Fruit fly (Drosophila melanogaster) whole organism, embryonic: ENCODE results near the gene CG9150.
A peak's percentile ranks its signal among the peaks of the same experiment; 100 is the strongest.

Experiments
- Adf1 ChIP-seq: fragments of 200-800 bp; sonication (Bioruptor generic); IDR thresholded peaks from 2 replicates; pipeline ENCODE4 v1.3.6; 2022; ENCODE audit warnings: missing biosample characterization, missing genetic modification characterization
- Atf6 ChIP-seq: fragments of 200-800 bp; sonication (Bioruptor generic); IDR thresholded peaks from 2 replicates; pipeline ENCODE4 v1.3.6; 2022; ENCODE audit warnings: missing biosample characterization, missing genetic modification characterization
- CG11247 ChIP-seq: fragments of 200-800 bp; sonication (Bioruptor generic); IDR thresholded peaks from 2 replicates; pipeline ENCODE4 v1.3.6; 2022; ENCODE audit warnings: missing biosample characterization, missing genetic modification characterization
- CG13296 ChIP-seq: fragments of 200-800 bp; sonication (Bioruptor generic); optimal IDR thresholded peaks from 3 replicates; lab custom pipeline; 2018; ENCODE audit warnings: missing biosample characterization, mild to moderate bottlenecking, missing genetic modification characterization
- CG13894 ChIP-seq: fragments of 200-800 bp; sonication (Bioruptor generic); optimal IDR thresholded peaks from 3 replicates; lab custom pipeline; 2018; ENCODE audit warnings: missing biosample characterization, mild to moderate bottlenecking, missing genetic modification characterization, moderate library complexity
- CG15073 ChIP-seq: fragments of 200-800 bp; sonication (Bioruptor generic); optimal IDR thresholded peaks from 2 replicates; lab custom pipeline; 2016; ENCODE audit warnings: missing biosample characterization, missing genetic modification characterization
- CG1603 ChIP-seq: fragments of 200-800 bp; sonication (Bioruptor generic); optimal IDR thresholded peaks from 2 replicates; lab custom pipeline; 2019; ENCODE audit warnings: missing biosample characterization, mild to moderate bottlenecking, missing genetic modification characterization, moderate library complexity
- CG17568 ChIP-seq: fragments of 200-800 bp; sonication (Bioruptor generic); optimal IDR thresholded peaks from 2 replicates; lab custom pipeline; 2018; ENCODE audit warnings: missing biosample characterization, mild to moderate bottlenecking, missing genetic modification characterization, moderate library complexity
- CG32767 ChIP-seq: fragments of 200-800 bp; sonication (Bioruptor generic); IDR thresholded peaks from 2 replicates; pipeline ENCODE4 v1.3.6; 2022; ENCODE audit warnings: missing biosample characterization, missing genetic modification characterization
- CG32772 ChIP-seq: fragments of 200-800 bp; sonication (Bioruptor generic); IDR thresholded peaks from 2 replicates; pipeline ENCODE4 v1.3.6; 2022; ENCODE audit warnings: missing biosample characterization, missing genetic modification characterization
- CG42726 ChIP-seq: fragments of 200-800 bp; sonication (Bioruptor generic); IDR thresholded peaks from 2 replicates; pipeline ENCODE4 v1.3.6; 2022; ENCODE audit warnings: missing biosample characterization, missing genetic modification characterization; ENCODE audit not compliant: partially characterized antibody
- CG5180 ChIP-seq: fragments of 200-800 bp; sonication (Bioruptor generic); optimal IDR thresholded peaks from 3 replicates; lab custom pipeline; 2017; ENCODE audit warnings: missing biosample characterization, missing genetic modification characterization, mild to moderate bottlenecking, moderate library complexity, missing genetic modification reagents
- CG6765 ChIP-seq: fragments of 200-800 bp; sonication (Bioruptor generic); optimal IDR thresholded peaks from 3 replicates; lab custom pipeline; 2017; ENCODE audit warnings: missing biosample characterization, mild to moderate bottlenecking, missing genetic modification characterization
- CTCF ChIP-seq: fragments of 200-800 bp; sonication (Bioruptor generic); optimal IDR thresholded peaks from 2 replicates; lab custom pipeline; 2017; ENCODE audit warnings: missing biosample characterization, mild to moderate bottlenecking, missing genetic modification characterization, moderate library complexity
- Camta ChIP-seq: fragments of 200-800 bp; sonication (Bioruptor generic); optimal IDR thresholded peaks from 2 replicates; lab custom pipeline; 2016; ENCODE audit warnings: missing biosample characterization, missing genetic modification characterization
- Deaf1 ChIP-seq: fragments of 200-800 bp; optimal IDR thresholded peaks from 3 replicates; lab custom pipeline; 2019; ENCODE audit warnings: missing biosample characterization, mild to moderate bottlenecking, missing genetic modification characterization, moderate library complexity
- Dip2 ChIP-seq: fragments of 200-800 bp; sonication (Bioruptor generic); IDR thresholded peaks from 2 replicates; pipeline ENCODE4 v1.3.6; 2022; ENCODE audit warnings: missing biosample characterization, missing genetic modification characterization
- Ets97D ChIP-seq: fragments of 200-800 bp; sonication (Bioruptor generic); optimal IDR thresholded peaks from 3 replicates; lab custom pipeline; 2016; ENCODE audit warnings: missing biosample characterization, missing genetic modification characterization
- HLHmδ ChIP-seq: fragments of 200-800 bp; sonication (Bioruptor generic); optimal IDR thresholded peaks from 2 replicates; lab custom pipeline; 2018; ENCODE audit warnings: missing biosample characterization, mild to moderate bottlenecking, missing genetic modification characterization, moderate library complexity
- MBD-R2 ChIP-seq: fragments of 200-800 bp; sonication (Bioruptor generic); IDR thresholded peaks from 2 replicates; pipeline ENCODE4 v1.3.6; 2022; ENCODE audit warnings: missing biosample characterization, missing genetic modification characterization
- Max ChIP-seq: fragments of 200-800 bp; sonication (Bioruptor generic); optimal IDR thresholded peaks from 2 replicates; lab custom pipeline; 2016; ENCODE audit warnings: missing biosample characterization, mild to moderate bottlenecking, missing genetic modification characterization
- Opbp ChIP-seq: fragments of 200-800 bp; sonication (Bioruptor generic); IDR thresholded peaks from 3 replicates; pipeline ENCODE4 v1.3.6; 2022; ENCODE audit warnings: missing biosample characterization, missing genetic modification characterization; ENCODE audit not compliant: partially characterized antibody
- bbx ChIP-seq: fragments of 200-800 bp; sonication (Bioruptor generic); IDR thresholded peaks from 2 replicates; pipeline ENCODE4 v1.3.6; 2022; ENCODE audit warnings: missing biosample characterization, missing genetic modification characterization; ENCODE audit not compliant: partially characterized antibody
- caup ChIP-seq: fragments of 200-800 bp; sonication (Bioruptor generic); optimal IDR thresholded peaks from 3 replicates; lab custom pipeline; 2017; ENCODE audit warnings: missing biosample characterization, mild to moderate bottlenecking, missing genetic modification characterization, moderate library complexity; ENCODE audit not compliant: severe bottlenecking
- ci ChIP-seq: fragments of 200-800 bp; sonication (Bioruptor generic); IDR thresholded peaks from 3 replicates; pipeline ENCODE4 v1.3.6; 2022; ENCODE audit warnings: missing biosample characterization, missing genetic modification characterization
- crol ChIP-seq: fragments of 200-800 bp; sonication (Bioruptor generic); IDR thresholded peaks from 2 replicates; pipeline ENCODE4 v1.3.6; 2022; ENCODE audit warnings: missing biosample characterization, missing genetic modification characterization
- dpn ChIP-seq, 2 experiments: fragments of 200-800 bp; sonication (Bioruptor generic); optimal IDR thresholded peaks; 3 replicates each; lab custom pipeline; 2016; ENCODE audit warnings: missing biosample characterization in 2 of 2, missing genetic modification characterization in 2 of 2
- ems ChIP-seq: fragments of 200-800 bp; sonication (Bioruptor generic); optimal IDR thresholded peaks from 3 replicates; lab custom pipeline; 2016; ENCODE audit warnings: missing biosample characterization, missing genetic modification characterization
- ewg ChIP-seq: fragments of 200-800 bp; sonication (Bioruptor generic); optimal IDR thresholded peaks from 3 replicates; lab custom pipeline; 2017; ENCODE audit warnings: mild to moderate bottlenecking, missing biosample characterization, missing genetic modification reagents, missing genetic modification characterization
- gce ChIP-seq: fragments of 200-800 bp; sonication (Bioruptor generic); IDR thresholded peaks from 3 replicates; pipeline ENCODE4 v1.3.6; 2022; ENCODE audit warnings: missing biosample characterization, missing genetic modification characterization
- gcm ChIP-seq: fragments of 200-800 bp; sonication (Bioruptor generic); optimal IDR thresholded peaks from 2 replicates; lab custom pipeline; 2019; ENCODE audit warnings: missing biosample characterization, mild to moderate bottlenecking, missing genetic modification characterization, moderate library complexity
- gcm2 ChIP-seq: fragments of 200-800 bp; sonication (Bioruptor generic); optimal IDR thresholded peaks from 2 replicates; lab custom pipeline; 2016; ENCODE audit warnings: missing biosample characterization, missing genetic modification characterization
- gt ChIP-seq: fragments of 200-800 bp; sonication (Bioruptor generic); IDR thresholded peaks from 2 replicates; pipeline ENCODE4 v1.3.6; 2022; ENCODE audit warnings: missing biosample characterization, missing genetic modification characterization
- her ChIP-seq: fragments of 200-800 bp; sonication (Bioruptor generic); optimal IDR thresholded peaks from 2 replicates; lab custom pipeline; 2016; ENCODE audit warnings: missing biosample characterization, missing genetic modification characterization
- insv ChIP-seq, 2 experiments: fragments of 200-800 bp; sonication (Bioruptor generic); optimal IDR thresholded peaks; 3 replicates each; lab custom pipeline; 2016 to 2018; ENCODE audit warnings: missing biosample characterization in 2 of 2, missing genetic modification characterization in 2 of 2
- kni ChIP-seq: fragments of 200-800 bp; sonication (Bioruptor generic); optimal IDR thresholded peaks from 3 replicates; lab custom pipeline; 2017; ENCODE audit warnings: mild to moderate bottlenecking, missing biosample characterization, missing genetic modification reagents, missing genetic modification characterization
- nau ChIP-seq: fragments of 200-800 bp; sonication (Bioruptor generic); optimal IDR thresholded peaks from 3 replicates; lab custom pipeline; 2017; ENCODE audit warnings: missing biosample characterization, mild to moderate bottlenecking, missing genetic modification characterization, missing genetic modification reagents
- nerfin-1 ChIP-seq: fragments of 200-800 bp; sonication (Bioruptor generic); optimal IDR thresholded peaks from 3 replicates; lab custom pipeline; 2019; ENCODE audit warnings: missing biosample characterization, mild to moderate bottlenecking, missing genetic modification characterization, moderate library complexity
- onecut ChIP-seq: fragments of 200-800 bp; sonication (Bioruptor generic); IDR thresholded peaks from 2 replicates; pipeline ENCODE4 v1.3.6; 2022; ENCODE audit warnings: missing biosample characterization, missing genetic modification characterization
- pros ChIP-seq: fragments of 200-800 bp; sonication (Bioruptor generic); optimal IDR thresholded peaks from 3 replicates; lab custom pipeline; 2019; ENCODE audit warnings: missing biosample characterization, mild to moderate bottlenecking, missing genetic modification characterization, moderate library complexity
- seq ChIP-seq: fragments of 200-800 bp; sonication (Bioruptor generic); IDR thresholded peaks from 2 replicates; pipeline ENCODE4 v1.3.6; 2022; ENCODE audit warnings: missing biosample characterization, missing genetic modification characterization
- slou ChIP-seq: fragments of 200-800 bp; sonication (Bioruptor generic); optimal IDR thresholded peaks from 3 replicates; lab custom pipeline; 2016; ENCODE audit warnings: missing biosample characterization, missing genetic modification characterization
- sqz ChIP-seq: fragments of 200-800 bp; sonication (Bioruptor generic); optimal IDR thresholded peaks from 3 replicates; lab custom pipeline; 2018; ENCODE audit warnings: missing biosample characterization, mild to moderate bottlenecking, missing genetic modification characterization
- sug ChIP-seq: fragments of 200-800 bp; optimal IDR thresholded peaks from 2 replicates; lab custom pipeline; 2019; ENCODE audit warnings: missing biosample characterization, mild to moderate bottlenecking, missing genetic modification characterization, moderate library complexity
- usp ChIP-seq: fragments of >200 bp; optimal IDR thresholded peaks from 2 replicates; lab custom pipeline; 2017; ENCODE audit warnings: missing biosample characterization, missing genetic modification characterization
- vvl ChIP-seq: fragments of 200-800 bp; sonication (Bioruptor generic); IDR thresholded peaks from 2 replicates; pipeline ENCODE4 v1.3.6; 2022; ENCODE audit warnings: missing biosample characterization, missing genetic modification characterization
- z ChIP-seq: fragments of 200-800 bp; sonication (Bioruptor generic); IDR thresholded peaks from 3 replicates; pipeline ENCODE4 v1.3.6; 2022; ENCODE audit warnings: missing biosample characterization, missing genetic modification characterization

Gene CG9150

DNA sequence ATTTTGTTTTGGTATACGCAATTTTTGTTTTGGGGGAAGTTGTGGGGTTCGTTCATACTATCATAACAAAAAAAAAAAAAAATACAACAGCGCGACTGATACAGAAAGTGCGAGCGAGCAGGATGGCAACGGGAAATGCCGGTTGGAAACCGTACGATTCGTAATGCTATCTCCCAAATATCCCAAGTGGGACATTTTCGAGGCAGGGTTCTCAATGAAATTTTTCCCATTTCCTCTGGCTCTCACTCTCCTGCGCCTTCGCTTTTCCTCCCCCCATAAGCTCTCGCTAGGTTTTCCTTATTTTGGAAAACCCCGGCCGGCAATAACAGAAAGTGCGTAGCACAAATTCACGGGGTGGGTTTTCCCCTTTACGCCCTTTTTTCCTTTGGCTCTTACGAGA lies 23.9 kb upstream of the CG9150 start (continued):
- no peak for TF ChIP-seq usp (GFP tag; lab: Kevin White, UChicago)
- no peak for TF ChIP-seq sug (tag; lab: Kevin White, UChicago)
- peak; percentile 9 for TF ChIP-seq Deaf1 (tag; lab: Kevin White, UChicago)
- 0 out of 3 replicates have a peak, but pooled peaks have one; percentile 40 for TF ChIP-seq gce (GFP tag; lab: Robert Waterston, UW)
- TF ChIP-seq MBD-R2, result no peak
- TF ChIP-seq gt, result no peak
- TF ChIP-seq nerfin-1 (tag; lab: Kevin White, UChicago), result peak; percentile 39
- TF ChIP-seq Adf1 (GFP tag; lab: Robert Waterston, UW), result peak; percentile 15; the same call in 1 of the 2 replicates
- 0 out of 2 replicates have a peak, but pooled peaks have one; percentile 24 for TF ChIP-seq CG32772 (GFP tag; lab: Robert Waterston, UW)
- peak; percentile 65; the same call in 1 of the 2 replicates for TF ChIP-seq CG32767 (GFP tag; lab: Robert Waterston, UW)
- TF ChIP-seq CG15073 (GFP tag; lab: Kevin White, UChicago), result no peak
- TF ChIP-seq CG5180, result peak; percentile 58
- peak; percentile 65 for TF ChIP-seq kni (GFP tag; lab: Kevin White, UChicago)
- TF ChIP-seq crol (GFP tag; lab: Robert Waterston, UW), result peak; percentile 31; the same call in 1 of the 2 replicates
- peak; percentile 33 for TF ChIP-seq CG13296
- no peak for TF ChIP-seq Camta (GFP tag; lab: Kevin White, UChicago)
- TF ChIP-seq ems, result no peak
- peak; percentile 93 for TF ChIP-seq sqz (GFP tag; lab: Kevin White, UChicago)

DNA sequence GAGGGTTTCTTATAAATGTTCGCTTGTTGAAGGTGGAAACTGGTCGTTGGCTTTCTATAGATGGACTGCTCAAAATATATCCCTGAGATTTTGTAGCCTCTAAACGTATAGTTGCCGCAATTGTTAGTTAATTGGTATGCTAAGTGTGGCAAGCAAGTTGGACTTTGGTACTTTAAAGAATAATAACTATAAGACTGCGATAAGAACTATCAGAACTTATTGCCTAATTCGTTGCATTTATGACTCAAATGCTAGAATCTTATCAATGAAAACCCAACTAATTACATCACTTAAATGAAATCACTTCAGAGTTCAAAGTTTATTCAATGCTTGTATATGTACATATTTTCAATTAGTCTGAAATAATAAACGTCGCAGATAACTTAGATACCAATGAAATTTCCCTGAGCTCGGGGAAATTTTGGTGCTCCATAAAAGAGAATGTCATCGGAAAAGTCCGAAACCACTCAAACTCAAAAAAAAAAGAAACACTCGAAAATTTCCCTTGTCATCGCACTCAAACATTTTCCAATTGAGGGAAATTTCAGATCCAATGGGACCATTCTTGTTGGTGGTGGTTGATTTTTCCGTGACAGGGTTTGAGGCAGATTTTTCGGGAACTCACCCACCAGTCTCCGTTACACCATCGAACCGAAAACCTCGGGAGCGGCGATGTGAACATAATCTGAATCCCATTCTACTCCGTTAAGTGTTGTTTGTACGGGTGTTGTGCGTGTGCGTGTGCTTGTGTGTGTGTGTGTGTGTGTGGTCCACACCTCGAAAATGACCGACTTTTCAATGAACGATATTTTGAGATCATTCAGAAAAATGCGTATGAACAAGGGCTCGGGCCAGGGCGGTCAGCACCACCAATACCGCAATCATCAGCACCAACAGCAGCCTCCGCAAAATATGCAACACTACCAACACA lies 22.7 kb upstream of the CG9150 start, which contains the start of gene CG45075:
CG45075 (plus strand) TSS at position 627 of the 931 bp plus-strand sequence.
- TF ChIP-seq nerfin-1 (tag; lab: Kevin White, UChicago) (peak; percentile 38), CG1603 (peak; percentile 2), CG17568 (GFP tag; lab: Kevin White, UChicago) (no peak), HLHmδ (GFP tag; lab: Kevin White, UChicago) (peak; percentile 74), bbx (GFP tag; lab: Robert Waterston, UW) (peak; percentile 27; the same call in 1 of the 2 replicates), dpn (GFP tag; optimal IDR thresholded peaks at IDR 0.05; lab: Kevin White, UChicago) (no peak), gcm2 (GFP tag; lab: Kevin White, UChicago) (no peak), CG13894 (tag; lab: Kevin White, UChicago) (peak; percentile 79), z (GFP tag; lab: Robert Waterston, UW) (peak; percentile 97), onecut (GFP tag; lab: Robert Waterston, UW) (peak; percentile 31; the same call in 1 of the 2 replicates), ewg (GFP tag; lab: Kevin White, UChicago) (peak; percentile 17), vvl (GFP tag; lab: Robert Waterston, UW) (peak; percentile 64; the same call in 1 of the 2 replicates), pros (peak; percentile 41), kni (GFP tag; lab: Kevin White, UChicago) (peak; percentile 36), Opbp (GFP tag; lab: Robert Waterston, UW) (peak; percentile 18; the same call in 1 of the 3 replicates), seq (GFP tag; lab: Robert Waterston, UW) (0 out of 2 replicates have a peak, but pooled peaks have one; percentile 25), CG42726 (0 out of 2 replicates have a peak, but pooled peaks have one; percentile 51), CTCF (GFP tag; lab: Kevin White, UChicago) (no peak), ci (peak; percentile 70; the same call in 2 of the 3 replicates), her (peak; percentile 26), Max (GFP tag; lab: Kevin White, UChicago) (no peak), insv (GFP tag; optimal IDR thresholded peaks at IDR 0.05; lab: Kevin White, UChicago) (peak in 1 of 2 experiments; percentile 93), CG11247 (GFP tag; lab: Robert Waterston, UW) (no peak), caup (GFP tag; lab: Kevin White, UChicago) (no peak), Atf6 (GFP tag; lab: Robert Waterston, UW) (no peak), Ets97D (peak; percentile 6), CG6765 (peak; percentile 11), Dip2 (GFP tag; lab: Robert Waterston, UW) (no peak), gcm (GFP tag; lab: Kevin White, UChicago) (peak; percentile 60), slou (GFP tag; lab: Kevin White, UChicago) (no peak), nau (GFP tag; lab: Kevin White, UChicago) (no peak)
